Fruit fly (Drosophila melanogaster) whole organism, adult: ENCODE data around the gene CG4382.

Experiments used
- CG7101 ChIP-seq: fragments of 200-800 bp; sonication (Bioruptor generic); optimal IDR thresholded peaks from 2 replicates; lab custom pipeline; 2018; ENCODE audit warnings: missing biosample characterization, mild to moderate bottlenecking, missing genetic modification characterization, moderate library complexity
- Clk ChIP-seq: fragments of 200-800 bp; sonication (Bioruptor generic); optimal IDR thresholded peaks from 2 replicates; lab custom pipeline; 2017; ENCODE audit warnings: missing biosample characterization, missing genetic modification characterization
- Crg-1 ChIP-seq: fragments of 200-800 bp; sonication (Bioruptor generic); optimal IDR thresholded peaks from 2 replicates; lab custom pipeline; 2016; ENCODE audit warnings: missing biosample characterization, missing genetic modification characterization
- Hr96 ChIP-seq: fragments of 200-800 bp; sonication (Bioruptor generic); optimal IDR thresholded peaks from 2 replicates; lab custom pipeline; 2016; ENCODE audit warnings: missing biosample characterization, missing genetic modification characterization
- bab1 ChIP-seq: fragments of 200-800 bp; sonication (Bioruptor generic); optimal IDR thresholded peaks from 3 replicates; lab custom pipeline; 2019; ENCODE audit warnings: missing biosample characterization, mild to moderate bottlenecking, missing genetic modification characterization, moderate library complexity
- cnc ChIP-seq, 2 experiments: fragments of >200 bp; optimal IDR thresholded peaks; 2 replicates each; lab custom pipeline; 2017
- kay ChIP-seq: fragments of 200-800 bp; sonication (Bioruptor generic); peaks from one replicate; lab custom pipeline; 2016; ENCODE audit warnings: missing biosample characterization, missing genetic modification characterization, borderline replicate concordance
- ovo ChIP-seq: fragments of 200-800 bp; sonication (Bioruptor generic); optimal IDR thresholded peaks from 2 replicates; lab custom pipeline; 2016; ENCODE audit warnings: missing biosample characterization, missing genetic modification characterization
- pad ChIP-seq: fragments of 200-800 bp; sonication (Bioruptor generic); optimal IDR thresholded peaks from 3 replicates; lab custom pipeline; 2017; ENCODE audit warnings: missing biosample characterization, missing genetic modification characterization, mild to moderate bottlenecking, moderate library complexity, missing genetic modification reagents
- toe ChIP-seq: fragments of 200-800 bp; sonication (Bioruptor generic); optimal IDR thresholded peaks from 2 replicates; lab custom pipeline; 2016; ENCODE audit warnings: missing biosample characterization, missing genetic modification characterization

- no peak for TF ChIP-seq ovo (GFP tag; lab: Kevin White, UChicago)
- TF ChIP-seq Hr96 (GFP tag; lab: Kevin White, UChicago), result no peak
- TF ChIP-seq kay (GFP tag; lab: Kevin White, UChicago), result no peak
- TF ChIP-seq toe (GFP tag; lab: Kevin White, UChicago), result no peak
- no peak for TF ChIP-seq Clk (GFP tag; lab: Kevin White, UChicago)
- TF ChIP-seq cnc (optimal IDR thresholded peaks at IDR 0.05; lab: Kevin White, UChicago), result no peak
- no peak for TF ChIP-seq CG7101 (tag; lab: Kevin White, UChicago)
- TF ChIP-seq bab1 (GFP tag; lab: Kevin White, UChicago), result no peak
- TF ChIP-seq Crg-1, result no peak
- TF ChIP-seq pad (GFP tag; lab: Kevin White, UChicago), result no peak
Observed at dm6 chr2L:9581582-9581981, 19.1 kb downstream of the CG4382 start, which contains the start of gene gcm.
